Fruit fly (Drosophila melanogaster): ENCODE results near the gene CG4991.

Gene CG4991

dm6 chrX:17148951-17149449, 57.3 kb downstream of the CG4991 start, which contains the start of gene Chchd2:
Gene Chchd2, plus strand, starts transcription at chrX:17149001.
- TF ChIP-seq pan (optimal IDR thresholded peaks at IDR 0.05) = no peak
- no peak for TF ChIP-seq Rel (GFP tag; optimal IDR thresholded peaks at IDR 0.05)
- peak; percentile 84 for TF ChIP-seq Rel (tag; optimal IDR thresholded peaks at IDR 0.05)
- TF ChIP-seq Sp1 (GFP tag; optimal IDR thresholded peaks at IDR 0.05) = peak; percentile 36

DNA sequence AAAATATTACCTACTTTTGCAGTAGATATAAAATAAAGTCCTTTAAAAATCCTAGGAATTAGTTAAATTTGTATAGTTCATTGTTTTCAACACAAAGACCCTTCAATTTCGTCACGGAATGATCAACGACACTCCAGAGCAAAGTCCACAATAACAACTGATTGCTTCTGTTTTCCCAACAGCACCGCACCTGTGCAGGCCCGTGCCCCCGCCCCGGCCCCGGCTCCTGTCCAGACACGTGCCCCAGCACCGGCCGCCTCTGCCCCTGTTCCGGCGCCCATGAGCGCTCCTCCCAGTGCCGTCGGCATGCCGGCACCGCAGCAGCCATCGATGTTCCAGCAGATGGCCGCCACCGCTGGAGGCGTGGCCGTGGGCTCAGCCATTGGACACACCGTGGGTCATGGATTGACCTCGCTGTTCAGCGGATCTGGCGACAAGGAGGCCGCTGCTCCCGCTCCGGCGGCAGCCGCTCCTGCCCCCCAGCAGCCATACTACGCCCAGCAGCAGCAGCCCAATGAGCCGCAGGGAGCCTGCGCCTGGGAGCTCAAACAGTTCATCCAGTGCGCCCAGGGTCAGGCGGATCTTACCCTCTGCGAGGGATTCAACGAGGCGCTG, 58.1 kb downstream of the CG4991 start:
- peak; percentile 98 for TF ChIP-seq Dfd (GFP tag; optimal IDR thresholded peaks at IDR 0.05)
- TF ChIP-seq Dif (GFP tag; optimal IDR thresholded peaks at IDR 0.05; ENCODE audit: partially characterized antibody) = no peak

dm6 chrX:17150660-17151059, 59.0 kb downstream of the CG4991 start:
- TF ChIP-seq rgr (GFP tag; optimal IDR thresholded peaks at IDR 0.05) (no peak), Rel (GFP tag; optimal IDR thresholded peaks at IDR 0.05) (no peak), Rel (tag; optimal IDR thresholded peaks at IDR 0.05) (peak; percentile 84)
